Fruit fly (Drosophila melanogaster): ENCODE measurements around the gene loj.

DNA sequence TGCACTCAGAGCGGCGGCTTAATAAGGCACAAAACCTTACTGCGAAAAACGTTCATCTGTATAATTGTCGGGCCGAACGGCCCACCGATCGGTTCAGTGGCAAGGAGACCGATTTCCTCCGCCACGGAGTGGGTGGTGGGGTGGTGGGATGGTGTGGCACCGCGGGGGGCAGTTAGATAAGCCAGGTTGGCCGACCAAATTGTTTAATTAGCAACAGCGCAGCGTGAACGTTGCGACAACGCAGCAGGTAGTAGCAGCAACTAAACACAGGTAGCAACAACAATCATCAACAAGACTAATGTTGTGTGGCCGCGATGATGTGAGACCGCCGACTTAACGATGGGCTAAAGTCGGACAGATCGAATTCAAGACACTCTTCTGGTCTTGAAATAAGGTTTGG, 26.6 kb upstream of the loj start:
- TF ChIP-seq pan (optimal IDR thresholded peaks at IDR 0.05) (no peak), Dll (optimal IDR thresholded peaks at IDR 0.05) (no peak), EcR (GFP tag; optimal IDR thresholded peaks at IDR 0.05) (no peak)
